Fruit fly (Drosophila melanogaster) whole organism, wandering third instar larva: ENCODE results near the gene CG7295.

ENCODE experiments used
- Abd-B ChIP-seq: fragments of >200 bp; optimal IDR thresholded peaks from 2 replicates; lab custom pipeline; 2017; ENCODE audit warnings: missing biosample characterization, missing genetic modification characterization
- CG32264 ChIP-seq: fragments of 200-800 bp; sonication (Bioruptor generic); optimal IDR thresholded peaks from 2 replicates; lab custom pipeline; 2016; ENCODE audit warnings: missing biosample characterization, missing genetic modification characterization
- CG9705 ChIP-seq: fragments of 200-800 bp; sonication (Bioruptor generic); optimal IDR thresholded peaks from 2 replicates; lab custom pipeline; 2018; ENCODE audit warnings: missing biosample characterization, mild to moderate bottlenecking, missing genetic modification characterization
- CrebA ChIP-seq: fragments of 200-800 bp; sonication (Bioruptor generic); optimal IDR thresholded peaks from 2 replicates; lab custom pipeline; 2016; ENCODE audit warnings: missing biosample characterization, mild to moderate bottlenecking, missing genetic modification characterization, borderline replicate concordance
- HLH106 ChIP-seq: fragments of 200-800 bp; optimal IDR thresholded peaks from 3 replicates; lab custom pipeline; 2019; ENCODE audit warnings: missing biosample characterization, mild to moderate bottlenecking, missing genetic modification characterization, moderate library complexity
- Hnf4 ChIP-seq: fragments of 200-800 bp; sonication (Bioruptor generic); optimal IDR thresholded peaks from 2 replicates; lab custom pipeline; 2016; ENCODE audit warnings: missing biosample characterization, mild to moderate bottlenecking, missing genetic modification characterization
- Hr78 ChIP-seq: fragments of >200 bp; optimal IDR thresholded peaks from 2 replicates; lab custom pipeline; 2017; ENCODE audit warnings: missing biosample characterization, missing genetic modification characterization
- Hr83 ChIP-seq: fragments of 200-300 bp; sonication (Bioruptor generic); optimal IDR thresholded peaks from 2 replicates; lab custom pipeline; 2016; ENCODE audit warnings: missing biosample characterization, mild to moderate bottlenecking, missing genetic modification characterization, moderate library complexity; ENCODE audit not compliant: poor library complexity, severe bottlenecking
- Jra ChIP-seq: sonication (Bioruptor generic); optimal IDR thresholded peaks from 2 replicates; lab custom pipeline; 2016; ENCODE audit warnings: missing biosample characterization, missing genetic modification characterization
- Mio ChIP-seq: sonication (Bioruptor generic); optimal IDR thresholded peaks from 2 replicates; lab custom pipeline; 2016; ENCODE audit warnings: missing biosample characterization, missing genetic modification characterization
- Myc ChIP-seq: fragments of >200 bp; optimal IDR thresholded peaks from 2 replicates; lab custom pipeline; 2017
- N ChIP-seq: fragments of >200 bp; optimal IDR thresholded peaks from 2 replicates; lab custom pipeline; 2018; ENCODE audit warnings: missing biosample characterization, missing external identifiers, missing genetic modification characterization
- OdsH ChIP-seq: fragments of 200-800 bp; sonication (Bioruptor generic); optimal IDR thresholded peaks from 2 replicates; lab custom pipeline; 2016; ENCODE audit warnings: missing biosample characterization, mild to moderate bottlenecking, missing genetic modification characterization
- Sp1 ChIP-seq: fragments of 200-800 bp; sonication (Bioruptor generic); optimal IDR thresholded peaks from 3 replicates; lab custom pipeline; 2019; ENCODE audit warnings: missing biosample characterization, mild to moderate bottlenecking, missing genetic modification characterization, moderate library complexity
- Vsx2 ChIP-seq: fragments of 200-300, 225-300 bp; sonication (Bioruptor generic); optimal IDR thresholded peaks from 2 replicates; lab custom pipeline; 2018; ENCODE audit warnings: missing biosample characterization, missing genetic modification characterization; ENCODE audit not compliant: partially characterized antibody
- br ChIP-seq: fragments of 200-800 bp; sonication (Bioruptor generic); optimal IDR thresholded peaks from 2 replicates; lab custom pipeline; 2016; ENCODE audit warnings: missing biosample characterization, missing genetic modification characterization
- brk ChIP-seq: fragments of 200-800 bp; sonication (Bioruptor generic); optimal IDR thresholded peaks from 2 replicates; lab custom pipeline; 2016; ENCODE audit warnings: missing biosample characterization, mild to moderate bottlenecking, missing genetic modification characterization
- dl ChIP-seq, 2 experiments: fragments of 175-275, 200-275 bp in 1 of 2; fragments of 200-275 bp in 1 of 2; sonication (Bioruptor generic); optimal IDR thresholded peaks; lab custom pipeline; 2018; ENCODE audit warnings: mild to moderate bottlenecking in 2 of 2, missing biosample characterization in 2 of 2, missing genetic modification characterization in 2 of 2, moderate library complexity in 2 of 2; ENCODE audit not compliant: partially characterized antibody in 2 of 2, insufficient read depth in 1 of 2
- dmrt93B ChIP-seq: fragments of 200-800 bp; sonication (Bioruptor generic); optimal IDR thresholded peaks from 2 replicates; lab custom pipeline; 2018; ENCODE audit warnings: missing biosample characterization, mild to moderate bottlenecking, missing genetic modification characterization
- dsf ChIP-seq: sonication (Bioruptor generic); optimal IDR thresholded peaks from 2 replicates; lab custom pipeline; 2016; ENCODE audit warnings: missing biosample characterization, missing genetic modification characterization, borderline replicate concordance
- ey ChIP-seq: fragments of 200-800 bp; sonication (Bioruptor generic); optimal IDR thresholded peaks from 2 replicates; lab custom pipeline; 2016; ENCODE audit warnings: missing biosample characterization, missing genetic modification characterization
- foxo ChIP-seq, 2 experiments: fragments of 200-800 bp; sonication (Bioruptor generic); optimal IDR thresholded peaks; 2 replicates in 1 of 2; 3 replicates in 1 of 2; lab custom pipeline; 2016 to 2017; ENCODE audit warnings: missing biosample characterization in 2 of 2, missing genetic modification characterization in 2 of 2
- fru ChIP-seq: fragments of 200-800 bp; sonication (Bioruptor generic); optimal IDR thresholded peaks from 3 replicates; lab custom pipeline; 2016; ENCODE audit warnings: missing biosample characterization, mild to moderate bottlenecking, missing genetic modification characterization
- h ChIP-seq: fragments of 200-800 bp; sonication (Bioruptor generic); optimal IDR thresholded peaks from 3 replicates; lab custom pipeline; 2016; ENCODE audit warnings: missing biosample characterization, mild to moderate bottlenecking, missing genetic modification characterization
- jim ChIP-seq: fragments of 175-275, 200-325 bp; sonication (Bioruptor generic); optimal IDR thresholded peaks from 2 replicates; lab custom pipeline; 2016; ENCODE audit warnings: missing biosample characterization, mild to moderate bottlenecking, missing genetic modification characterization
- lola ChIP-seq: fragments of >200 bp; optimal IDR thresholded peaks from 2 replicates; lab custom pipeline; 2017; ENCODE audit warnings: missing biosample characterization, missing genetic modification characterization
- pan ChIP-seq: fragments of >200 bp; optimal IDR thresholded peaks from 2 replicates; lab custom pipeline; 2017
- psq ChIP-seq: fragments of 200-800 bp; sonication (Bioruptor generic); optimal IDR thresholded peaks from 3 replicates; lab custom pipeline; 2017; ENCODE audit warnings: missing biosample characterization, mild to moderate bottlenecking, missing genetic modification characterization, moderate library complexity
- rgr ChIP-seq: fragments of 200-800 bp; sonication (Bioruptor generic); optimal IDR thresholded peaks from 3 replicates; lab custom pipeline; 2016; ENCODE audit warnings: missing biosample characterization, mild to moderate bottlenecking, missing genetic modification characterization
- sage ChIP-seq: fragments of 200-800 bp; sonication (Bioruptor generic); optimal IDR thresholded peaks from 2 replicates; lab custom pipeline; 2016; ENCODE audit warnings: missing biosample characterization, mild to moderate bottlenecking, missing genetic modification characterization
- sv ChIP-seq: fragments of 200-800 bp; sonication (Bioruptor generic); optimal IDR thresholded peaks from 3 replicates; lab custom pipeline; 2016; ENCODE audit warnings: missing biosample characterization, missing genetic modification characterization
- tai ChIP-seq: sonication (Bioruptor generic); optimal IDR thresholded peaks from 2 replicates; lab custom pipeline; 2016; ENCODE audit warnings: missing biosample characterization, missing genetic modification characterization
- usp ChIP-seq: fragments of >200 bp; optimal IDR thresholded peaks from 2 replicates; lab custom pipeline; 2017; ENCODE audit warnings: missing biosample characterization, missing genetic modification characterization
- woc ChIP-seq: sonication (Bioruptor generic); optimal IDR thresholded peaks from 2 replicates; lab custom pipeline; 2016; ENCODE audit warnings: missing biosample characterization, mild to moderate bottlenecking, missing genetic modification characterization

The CG7295 gene

dm6 chr2L:1885215-1885721 is 15.7 kb downstream of the CG7295 start:
- TF ChIP-seq Hnf4 (GFP tag; lab: Kevin White, UChicago) (no peak), Mio (GFP tag; lab: Kevin White, UChicago) (no peak), woc (GFP tag; lab: Kevin White, UChicago) (no peak), Jra (GFP tag; lab: Kevin White, UChicago) (no peak), CrebA (GFP tag; lab: Kevin White, UChicago) (no peak), N (GFP tag; lab: Kevin White, UChicago) (no peak), dmrt93B (GFP tag; lab: Kevin White, UChicago) (no peak), CG32264 (GFP tag; lab: Kevin White, UChicago) (no peak), Abd-B (no peak), h (no peak)
- TF ChIP-seq, all 38 proteins: peak for 0

DNA sequence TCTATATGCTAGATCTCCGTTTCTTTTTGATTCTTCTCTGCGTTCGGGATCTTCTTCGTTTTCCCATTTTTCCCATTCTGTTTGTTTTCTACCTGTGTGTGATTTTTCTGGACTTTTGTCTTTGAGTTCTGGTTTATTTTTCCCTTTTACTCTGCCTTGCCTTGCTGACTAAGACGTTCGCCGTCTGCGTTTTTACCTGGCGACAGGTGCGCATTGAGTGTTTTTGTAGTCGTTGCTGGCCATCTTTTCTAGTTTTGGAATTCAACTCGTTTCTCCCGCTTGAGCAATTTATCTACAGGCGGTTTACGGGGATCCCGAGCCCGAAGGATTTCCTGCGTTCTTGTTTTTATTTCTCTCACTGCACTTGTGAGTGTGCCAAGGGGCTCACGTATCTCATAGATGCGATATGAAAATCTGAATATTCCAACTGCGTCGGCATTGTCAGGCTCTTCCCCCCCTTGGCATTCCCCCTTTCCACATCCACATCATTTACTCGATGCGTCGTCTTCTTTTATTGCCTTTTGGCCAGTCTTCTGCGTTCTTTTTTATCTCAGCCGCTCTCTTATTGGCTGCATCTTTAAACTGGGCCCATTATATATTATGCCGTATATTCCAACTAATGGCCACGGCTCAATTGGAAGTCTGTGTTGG is 17.1 kb downstream of the CG7295 start:
- TF ChIP-seq Hr78 (GFP tag; lab: Kevin White, UChicago) = no peak
- TF ChIP-seq dsf (GFP tag; lab: Kevin White, UChicago) = no peak
- no peak for TF ChIP-seq CG32264 (GFP tag; lab: Kevin White, UChicago)
- TF ChIP-seq tai = no peak
- TF ChIP-seq dmrt93B (GFP tag; lab: Kevin White, UChicago) = no peak
- TF ChIP-seq sage (GFP tag; lab: Kevin White, UChicago) = no peak
- no peak for TF ChIP-seq Sp1 (GFP tag; lab: Kevin White, UChicago)
- no peak for TF ChIP-seq woc (GFP tag; lab: Kevin White, UChicago)
- no peak for TF ChIP-seq sv (GFP tag; lab: Kevin White, UChicago)
- TF ChIP-seq CG9705 (GFP tag; lab: Kevin White, UChicago) = no peak
- no peak for TF ChIP-seq HLH106 (tag; lab: Kevin White, UChicago)
- TF ChIP-seq OdsH (GFP tag; lab: Kevin White, UChicago) = no peak
- no peak for TF ChIP-seq lola (GFP tag; lab: Kevin White, UChicago)
- no peak for TF ChIP-seq foxo (GFP tag; optimal IDR thresholded peaks at IDR 0.05; lab: Kevin White, UChicago)
- no peak for TF ChIP-seq Abd-B
- no peak for TF ChIP-seq jim (GFP tag; lab: Kevin White, UChicago)
- TF ChIP-seq dl (GFP tag; optimal IDR thresholded peaks at IDR 0.05; lab: Kevin White, UChicago; ENCODE audit: insufficient read depth in 1 of 2, partially characterized antibody in 2 of 2) = no peak
- TF ChIP-seq brk (GFP tag; lab: Kevin White, UChicago) = no peak
- no peak for TF ChIP-seq br
- no peak for TF ChIP-seq N (GFP tag; lab: Kevin White, UChicago)
- TF ChIP-seq, all 38 proteins: peak for 0

- TF ChIP-seq Abd-B (no peak), pan (lab: Kevin White, UChicago) (no peak), N (GFP tag; lab: Kevin White, UChicago) (no peak), h (no peak), tai (no peak), dmrt93B (GFP tag; lab: Kevin White, UChicago) (no peak), Hnf4 (GFP tag; lab: Kevin White, UChicago) (no peak), br (peak; percentile 39), jim (GFP tag; lab: Kevin White, UChicago) (no peak), CG32264 (GFP tag; lab: Kevin White, UChicago) (no peak), psq (peak; percentile 68), foxo (GFP tag; optimal IDR thresholded peaks at IDR 0.05; lab: Kevin White, UChicago) (peak in 1 of 2 experiments; percentile 8), CG9705 (GFP tag; lab: Kevin White, UChicago) (no peak), Jra (GFP tag; lab: Kevin White, UChicago) (no peak), Myc (lab: Kevin White, UChicago) (no peak), Sp1 (GFP tag; lab: Kevin White, UChicago) (no peak), brk (GFP tag; lab: Kevin White, UChicago) (no peak), HLH106 (tag; lab: Kevin White, UChicago) (no peak), Hr83 (GFP tag; lab: Kevin White, UChicago) (no peak), sv (GFP tag; lab: Kevin White, UChicago) (no peak), dsf (GFP tag; lab: Kevin White, UChicago) (no peak), usp (GFP tag; lab: Kevin White, UChicago) (no peak), CrebA (GFP tag; lab: Kevin White, UChicago) (no peak), ey (GFP tag; lab: Kevin White, UChicago) (peak; percentile 10), rgr (no peak), woc (GFP tag; lab: Kevin White, UChicago) (peak; percentile 21), OdsH (GFP tag; lab: Kevin White, UChicago) (peak; percentile 45), Vsx2 (GFP tag; lab: Kevin White, UChicago) (no peak), dl (GFP tag; optimal IDR thresholded peaks at IDR 0.05; lab: Kevin White, UChicago; ENCODE audit: insufficient read depth in 1 of 2, partially characterized antibody in 2 of 2) (no peak), fru (GFP tag; lab: Kevin White, UChicago) (peak; percentile 58)
- TF ChIP-seq, all 38 proteins: peak for 7
Observed at dm6 chr2L:1887729-1888128, 18.1 kb downstream of the CG7295 start.
